Worm (Caenorhabditis elegans): ENCODE data around the gene ifas-2.

DNA sequence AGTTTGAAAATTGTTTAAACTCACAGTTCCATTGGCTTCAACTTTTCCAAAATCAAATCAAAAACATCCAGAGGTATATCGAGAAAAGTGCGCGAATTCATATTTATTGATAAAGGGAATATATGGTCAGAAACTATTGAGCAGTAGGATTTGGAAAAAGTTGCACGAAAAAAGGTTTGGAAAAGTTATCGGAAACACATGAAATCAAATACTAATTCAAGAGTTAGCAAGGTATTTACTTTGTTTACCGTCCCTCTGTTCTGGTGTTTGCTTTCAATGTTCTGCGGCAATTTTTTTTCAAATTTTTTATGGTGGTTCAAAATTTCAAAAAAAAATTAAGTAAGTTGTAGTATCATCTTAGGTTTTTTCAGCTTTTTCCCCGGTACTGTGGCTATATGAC lies 10.7 kb upstream of the ifas-2 start, which contains the start of gene fbxa-45:
- TF ChIP-seq lin-13 (tag; optimal IDR thresholded peaks at IDR 0.05): no peak
- TF ChIP-seq pha-4 (tag; optimal IDR thresholded peaks at IDR 0.05): no peak
- no peak for TF ChIP-seq ztf-11 (tag; optimal IDR thresholded peaks at IDR 0.05)
- no peak for TF ChIP-seq bed-3 (GFP tag; optimal IDR thresholded peaks at IDR 0.05)
- TF ChIP-seq nhr-237 (tag; optimal IDR thresholded peaks at IDR 0.05): no peak
- TF ChIP-seq elt-3 (tag; optimal IDR thresholded peaks at IDR 0.05): no peak
- no peak for TF ChIP-seq M03D4.4 (tag; optimal IDR thresholded peaks at IDR 0.05)
- no peak for TF ChIP-seq cnd-1 (tag; optimal IDR thresholded peaks at IDR 0.05)
- TF ChIP-seq ces-1 (GFP tag; optimal IDR thresholded peaks at IDR 0.05): no peak
- TF ChIP-seq unc-62 (GFP tag; optimal IDR thresholded peaks at IDR 0.05): no peak
- no peak for TF ChIP-seq sptf-1 (tag; optimal IDR thresholded peaks at IDR 0.05)
- no peak for TF ChIP-seq nhr-28 (tag; optimal IDR thresholded peaks at IDR 0.05)

Data from whole organism, mixed stage, embryonic.